Worm (Caenorhabditis elegans) whole organism, L1 larva: ENCODE measurements around the gene F19G12.1.

Experiments used
- Y116A8C.19 ChIP-seq: sonication (generic microtip); optimal IDR thresholded peaks from 2 replicates; lab custom pipeline; 2016; ENCODE audit warnings: missing compliant biosample characterization, missing genetic modification characterization, borderline replicate concordance
- ceh-82 ChIP-seq, 3 experiments: fragments of 150-350 bp in 1 of 3; sonication (generic microtip) in 2 of 3; optimal IDR thresholded peaks; 2 replicates each; lab custom pipeline; 2014 to 2017; ENCODE audit warnings: missing biosample characterization in 3 of 3, missing genetic modification characterization in 3 of 3
- ceh-88 ChIP-seq: fragments of 200-800 bp; sonication (Bioruptor generic); IDR thresholded peaks from 2 replicates; pipeline ENCODE4 v1.3.6; 2022; ENCODE audit warnings: missing genetic modification characterization, missing compliant biosample characterization
- dpl-1 ChIP-seq, 3 experiments: fragments of 150-350 bp in 2 of 3; sonication (generic microtip) in 1 of 3; optimal IDR thresholded peaks; 2 replicates each; lab custom pipeline; 2014 to 2017; ENCODE audit warnings: missing biosample characterization in 3 of 3, missing genetic modification characterization in 3 of 3, missing genetic modification reagents in 3 of 3
- dsc-1 ChIP-seq: sonication (generic microtip); optimal IDR thresholded peaks from 2 replicates; lab custom pipeline; 2016; ENCODE audit warnings: mild to moderate bottlenecking, missing genetic modification characterization, missing compliant biosample characterization
- egl-13 ChIP-seq: sonication (generic microtip); optimal IDR thresholded peaks from 2 replicates; lab custom pipeline; 2016; ENCODE audit warnings: missing genotype, missing genetic modification reagents, missing genetic modification characterization, missing compliant biosample characterization
- ets-5 ChIP-seq: fragments of 200-800 bp; sonication (Bioruptor generic); IDR thresholded peaks from 2 replicates; pipeline ENCODE4 v1.3.6; 2022; ENCODE audit warnings: missing genetic modification characterization, missing compliant biosample characterization
- fkh-10 ChIP-seq: sonication (generic microtip); optimal IDR thresholded peaks from 2 replicates; lab custom pipeline; 2017; ENCODE audit warnings: missing biosample characterization, missing genetic modification reagents, missing genetic modification characterization
- fkh-4 ChIP-seq: sonication (generic microtip); optimal IDR thresholded peaks from 2 replicates; lab custom pipeline; 2016; ENCODE audit warnings: missing compliant biosample characterization, missing genetic modification characterization, borderline replicate concordance
- fkh-8 ChIP-seq: sonication (generic microtip); optimal IDR thresholded peaks from 2 replicates; lab custom pipeline; 2016; ENCODE audit warnings: mild to moderate bottlenecking, missing genetic modification characterization, missing compliant biosample characterization
- fos-1 ChIP-seq: fragments of 150-350 bp; optimal IDR thresholded peaks from 2 replicates; lab custom pipeline; 2014; ENCODE audit warnings: missing biosample characterization, missing genetic modification characterization
- hlh-4 ChIP-seq: sonication (generic microtip); optimal IDR thresholded peaks from 2 replicates; lab custom pipeline; 2016; ENCODE audit warnings: mild to moderate bottlenecking, missing genetic modification characterization, missing compliant biosample characterization
- hpl-2 ChIP-seq: fragments of 150-350 bp; optimal IDR thresholded peaks from 2 replicates; lab custom pipeline; 2014; ENCODE audit warnings: missing biosample characterization, missing genetic modification reagents, missing genetic modification characterization
- isw-1 ChIP-seq: fragments of 200-800 bp; sonication (Bioruptor generic); IDR thresholded peaks from 2 replicates; pipeline ENCODE4 v1.3.6; 2022; ENCODE audit warnings: missing genetic modification characterization, missing compliant biosample characterization
- jun-1 ChIP-seq: fragments of 150-350 bp; optimal IDR thresholded peaks from 2 replicates; lab custom pipeline; 2014; ENCODE audit warnings: missing biosample characterization, missing genetic modification reagents, missing genetic modification characterization
- lin-13 ChIP-seq: fragments of 150-350 bp; optimal IDR thresholded peaks from 2 replicates; lab custom pipeline; 2014; ENCODE audit warnings: missing biosample characterization, missing genetic modification reagents, missing genetic modification characterization
- lin-14 ChIP-seq: fragments of 200-800 bp; sonication (Bioruptor generic); optimal IDR thresholded peaks from 2 replicates; lab custom pipeline; 2018; ENCODE audit warnings: mild to moderate bottlenecking, missing genetic modification characterization, moderate library complexity, missing compliant biosample characterization
- lsy-2 ChIP-seq, 2 experiments: fragments of 150-350 bp; optimal IDR thresholded peaks; 2 replicates each; lab custom pipeline; 2014; ENCODE audit warnings: missing biosample characterization in 2 of 2, missing genetic modification characterization in 2 of 2
- mab-9 ChIP-seq: fragments of 200-800 bp; sonication (Bioruptor generic); IDR thresholded peaks from 2 replicates; pipeline ENCODE4 v1.3.6; 2022; ENCODE audit warnings: missing genetic modification reagents, missing genetic modification characterization, missing compliant biosample characterization
- mdl-1 ChIP-seq, 2 experiments: fragments of 150-350 bp; optimal IDR thresholded peaks; 2 replicates each; lab custom pipeline; 2014 to 2017; ENCODE audit warnings: missing biosample characterization in 2 of 2, missing genetic modification characterization in 2 of 2, inconsistent platforms in 1 of 2
- mep-1 ChIP-seq: fragments of 150-350 bp; optimal IDR thresholded peaks from 2 replicates; lab custom pipeline; 2014; ENCODE audit warnings: missing biosample characterization, missing genetic modification characterization
- nhr-11 ChIP-seq: fragments of 150-350 bp; optimal IDR thresholded peaks from 2 replicates; lab custom pipeline; 2014; ENCODE audit warnings: missing biosample characterization, missing genetic modification characterization
- nhr-12 ChIP-seq: sonication (generic microtip); optimal IDR thresholded peaks from 2 replicates; lab custom pipeline; 2017; ENCODE audit warnings: missing biosample characterization, missing genetic modification characterization
- nhr-19 ChIP-seq: fragments of 200-800 bp; sonication (Bioruptor generic); conservative IDR thresholded peaks from 2 replicates; pipeline ENCODE4 v1.3.6; 2022; ENCODE audit warnings: missing genetic modification characterization, missing compliant biosample characterization
- nhr-20 ChIP-seq: sonication (generic microtip); optimal IDR thresholded peaks from 2 replicates; lab custom pipeline; 2016; ENCODE audit warnings: mild to moderate bottlenecking, missing genetic modification characterization, missing compliant biosample characterization
- nhr-237 ChIP-seq: fragments of 150-350 bp; optimal IDR thresholded peaks from 2 replicates; lab custom pipeline; 2014; ENCODE audit warnings: missing biosample characterization, missing genetic modification characterization
- nhr-47 ChIP-seq: sonication (generic microtip); optimal IDR thresholded peaks from 2 replicates; lab custom pipeline; 2016; ENCODE audit warnings: mild to moderate bottlenecking, missing genetic modification characterization, moderate library complexity, missing compliant biosample characterization
- nhr-71 ChIP-seq: sonication (generic microtip); optimal IDR thresholded peaks from 2 replicates; lab custom pipeline; 2016; ENCODE audit warnings: mild to moderate bottlenecking, missing genetic modification characterization, moderate library complexity, missing compliant biosample characterization
- pax-3 ChIP-seq: fragments of 200-800 bp; sonication (Bioruptor generic); optimal IDR thresholded peaks from 2 replicates; lab custom pipeline; 2018; ENCODE audit warnings: mild to moderate bottlenecking, missing genetic modification characterization, moderate library complexity, missing compliant biosample characterization
- pqm-1 ChIP-seq: sonication (generic microtip); optimal IDR thresholded peaks from 3 replicates; lab custom pipeline; 2017; ENCODE audit warnings: missing biosample characterization, missing genetic modification characterization
- rnt-1 ChIP-seq: sonication (generic microtip); optimal IDR thresholded peaks from 2 replicates; lab custom pipeline; 2016; ENCODE audit warnings: mild to moderate bottlenecking, missing genetic modification characterization, moderate library complexity, missing compliant biosample characterization
- skn-1 ChIP-seq: fragments of 150-350 bp; optimal IDR thresholded peaks from 2 replicates; lab custom pipeline; 2014; ENCODE audit warnings: missing biosample characterization, missing genetic modification characterization
- snpc-4 ChIP-seq: fragments of 150-350 bp; optimal IDR thresholded peaks from 2 replicates; lab custom pipeline; 2014; ENCODE audit warnings: missing biosample characterization, missing genetic modification characterization
- snu-23 ChIP-seq: sonication (generic microtip); optimal IDR thresholded peaks from 2 replicates; lab custom pipeline; 2016; ENCODE audit warnings: missing genetic modification characterization, missing compliant biosample characterization
- sox-4 ChIP-seq: sonication (generic microtip); optimal IDR thresholded peaks from 2 replicates; lab custom pipeline; 2016; ENCODE audit warnings: missing genetic modification characterization, missing compliant biosample characterization
- sptf-1 ChIP-seq: fragments of 150-350 bp; optimal IDR thresholded peaks from 2 replicates; lab custom pipeline; 2014; ENCODE audit warnings: missing biosample characterization, missing genetic modification characterization
- sup-37 ChIP-seq: fragments of 200-800 bp; sonication (Bioruptor generic); optimal IDR thresholded peaks from 2 replicates; lab custom pipeline; 2018; ENCODE audit warnings: mild to moderate bottlenecking, missing genetic modification characterization, missing compliant biosample characterization
- swsn-7 ChIP-seq: sonication (generic microtip); optimal IDR thresholded peaks from 2 replicates; lab custom pipeline; 2016; ENCODE audit warnings: missing genetic modification characterization, missing compliant biosample characterization
- tbx-2 ChIP-seq: sonication (generic microtip); optimal IDR thresholded peaks from 2 replicates; lab custom pipeline; 2016; ENCODE audit warnings: missing genetic modification characterization, missing compliant biosample characterization
- tlp-1 ChIP-seq: fragments of 150-350 bp; optimal IDR thresholded peaks from 2 replicates; lab custom pipeline; 2014; ENCODE audit warnings: missing biosample characterization, missing genetic modification characterization
- unc-62 ChIP-seq: fragments of 150-350 bp; optimal IDR thresholded peaks from 2 replicates; lab custom pipeline; 2014; ENCODE audit warnings: missing biosample characterization, missing genetic modification reagents, missing genetic modification characterization
- unc-98 ChIP-seq: fragments of 200-800 bp; sonication (Bioruptor generic); IDR thresholded peaks from 2 replicates; pipeline ENCODE4 v1.3.6; 2022; ENCODE audit warnings: missing genetic modification characterization, missing compliant biosample characterization
- xbp-1 ChIP-seq: sonication (generic microtip); optimal IDR thresholded peaks from 2 replicates; lab custom pipeline; 2016; ENCODE audit warnings: missing genetic modification characterization, missing compliant biosample characterization
- zip-4 ChIP-seq: fragments of 200-800 bp; sonication (Bioruptor generic); optimal IDR thresholded peaks from 2 replicates; lab custom pipeline; 2018; ENCODE audit warnings: mild to moderate bottlenecking, missing genetic modification characterization, moderate library complexity, missing compliant biosample characterization
- ztf-4 ChIP-seq: fragments of 150-350 bp; optimal IDR thresholded peaks from 2 replicates; lab custom pipeline; 2014; ENCODE audit warnings: missing biosample characterization, missing genetic modification characterization

The F19G12.1 gene

DNA sequence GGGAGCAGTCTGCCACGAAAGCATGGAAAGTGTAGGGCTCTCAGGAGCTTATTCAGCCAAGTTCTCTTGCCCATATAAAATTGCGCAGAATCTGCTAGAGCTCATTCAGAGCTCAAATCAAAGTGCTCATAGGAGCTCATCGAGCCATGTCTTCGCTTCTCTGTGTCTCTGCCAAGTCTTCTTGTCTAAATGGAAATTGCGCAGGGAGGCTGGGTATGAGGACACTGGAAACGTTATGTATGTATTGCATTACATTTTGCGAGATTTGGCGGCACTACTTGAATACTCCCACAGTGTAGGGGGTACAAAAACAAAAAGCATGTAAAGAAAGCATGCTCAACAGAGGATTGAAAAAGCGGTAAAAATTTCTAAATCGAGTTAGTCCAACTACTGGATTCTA is 6.3 kb downstream of the F19G12.1 start (continued):
- TF ChIP-seq pqm-1 (tag; lab: Kevin White, UChicago), result no peak
- TF ChIP-seq hpl-2 (GFP tag; lab: Kevin White, UChicago), result no peak
- no peak for TF ChIP-seq snpc-4 (tag; lab: Kevin White, UChicago)
- no peak for TF ChIP-seq fkh-4 (tag; lab: Kevin White, UChicago)
- no peak for TF ChIP-seq mab-9 (GFP tag; lab: Robert Waterston, UW)
- no peak for TF ChIP-seq nhr-20 (tag; lab: Kevin White, UChicago)
- TF ChIP-seq ceh-88, result no peak
- peak; percentile 1 for TF ChIP-seq jun-1 (tag; lab: Kevin White, UChicago)
- peak; percentile 4 for TF ChIP-seq mep-1
- peak; percentile 10 to 57 (median 21) for TF ChIP-seq ceh-82 (tag; optimal IDR thresholded peaks at IDR 0.05; lab: Kevin White, UChicago)
- TF ChIP-seq, all 84 proteins: peak for 12

DNA sequence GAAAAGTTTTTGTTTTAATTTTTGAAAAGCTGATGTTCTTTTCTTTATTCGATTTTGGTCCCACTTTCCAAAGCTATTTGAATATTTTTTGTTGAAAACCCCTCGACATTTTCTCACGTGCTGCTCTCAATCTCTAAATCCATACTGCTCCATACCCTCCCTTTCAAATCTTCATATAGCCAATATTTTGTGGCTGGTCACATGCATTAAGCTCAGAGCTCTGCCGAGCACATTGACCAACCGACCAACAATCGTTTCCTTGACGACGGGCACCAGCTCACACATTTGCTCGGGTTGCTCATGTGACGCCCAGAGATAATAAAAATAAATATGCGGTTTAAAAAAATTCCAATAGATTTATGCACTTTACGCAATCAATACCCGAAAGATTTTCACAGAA is 8.1 kb downstream of the F19G12.1 start:
- TF ChIP-seq nhr-71 (tag; lab: Kevin White, UChicago) (peak; percentile 35), tbx-2 (peak; percentile 10), fkh-10 (GFP tag; lab: Kevin White, UChicago) (peak; percentile 57), skn-1 (tag; lab: Kevin White, UChicago) (peak; percentile 34), isw-1 (GFP tag; lab: Robert Waterston, UW) (no peak), hlh-4 (no peak), nhr-19 (peak; percentile 18; the same call in 1 of the 2 replicates), ceh-82 (tag; optimal IDR thresholded peaks at IDR 0.05; lab: Kevin White, UChicago) (peak in 2 of 3 experiments; percentile 23 to 43), pax-3 (tag; lab: Kevin White, UChicago) (peak; percentile 57), lin-14 (GFP tag; lab: Kevin White, UChicago) (peak; percentile 21), rnt-1 (tag; lab: Kevin White, UChicago) (peak; percentile 16), lsy-2 (tag; optimal IDR thresholded peaks at IDR 0.05; lab: Kevin White, UChicago) (peak; percentile 11 to 16), nhr-11 (no peak), tlp-1 (tag; lab: Kevin White, UChicago) (no peak), nhr-47 (tag; lab: Kevin White, UChicago) (peak; percentile 68), sup-37 (GFP tag; lab: Kevin White, UChicago) (no peak), jun-1 (tag; lab: Kevin White, UChicago) (peak; percentile 37), fkh-8 (peak; percentile 82), mdl-1 (tag; optimal IDR thresholded peaks at IDR 0.05; lab: Kevin White, UChicago) (peak in 1 of 2 experiments; percentile 8), dpl-1 (GFP tag; optimal IDR thresholded peaks at IDR 0.05; lab: Kevin White, UChicago) (peak in 1 of 3 experiments; percentile 6), dsc-1 (tag; lab: Kevin White, UChicago) (peak; percentile 79), lin-13 (no peak), nhr-20 (tag; lab: Kevin White, UChicago) (no peak), swsn-7 (tag; lab: Kevin White, UChicago) (peak; percentile 35), egl-13 (tag; lab: Kevin White, UChicago) (peak; percentile 44), unc-62 (GFP tag; lab: Kevin White, UChicago) (no peak), sptf-1 (no peak), sox-4 (tag; lab: Kevin White, UChicago) (peak; percentile 76), snu-23 (peak; percentile 40), zip-4 (no peak), Y116A8C.19 (tag; lab: Kevin White, UChicago) (no peak), xbp-1 (no peak)
- TF ChIP-seq, all 84 proteins: peak for 20

DNA sequence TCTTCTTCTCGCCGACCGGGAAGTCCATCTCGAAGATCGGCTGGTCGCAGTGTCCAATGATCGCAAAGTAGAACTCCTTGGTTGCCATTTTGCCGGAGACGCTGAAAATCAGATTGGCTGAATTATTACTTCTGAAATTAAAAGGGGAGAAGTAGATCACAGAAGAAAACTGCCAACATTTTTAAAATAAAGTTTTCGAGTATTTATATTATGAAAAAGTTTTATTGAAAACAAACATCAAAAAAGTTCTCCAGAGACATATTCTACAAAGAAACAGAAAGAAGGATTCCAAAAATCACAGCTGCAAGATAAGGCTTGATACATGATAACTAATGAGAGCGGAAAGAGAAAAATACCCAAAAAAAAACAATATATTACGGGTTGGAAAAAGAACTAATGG is 9.4 kb downstream of the F19G12.1 start, which contains the start of gene sedl-1:
sedl-1 (minus strand) TSS at position 101 of the 400 bp plus-strand sequence.
- TF ChIP-seq unc-98 (GFP tag; lab: Robert Waterston, UW), result no peak
- no peak for TF ChIP-seq ztf-4
- no peak for TF ChIP-seq tbx-2
- no peak for TF ChIP-seq sup-37 (GFP tag; lab: Kevin White, UChicago)
- no peak for TF ChIP-seq nhr-237 (tag; lab: Kevin White, UChicago)
- no peak for TF ChIP-seq nhr-19
- TF ChIP-seq snu-23, result no peak
- TF ChIP-seq ets-5 (GFP tag; lab: Robert Waterston, UW), result no peak
- TF ChIP-seq fos-1, result no peak
- no peak for TF ChIP-seq xbp-1
- no peak for TF ChIP-seq nhr-12
